Worm (Caenorhabditis elegans): ENCODE data around the gene Y62H9A.16.

ce11 chrX:11910046-11910445, 8.0 kb upstream of the Y62H9A.16 start, which contains the start of gene Y62H9A.15:
- TF ChIP-seq W03F9.2 (tag; optimal IDR thresholded peaks at IDR 0.05), result no peak
- TF ChIP-seq him-1 (tag; optimal IDR thresholded peaks at IDR 0.05), result no peak
- no peak for TF ChIP-seq dao-5 (tag; optimal IDR thresholded peaks at IDR 0.05)

Data from whole organism, L4/young adult.